Worm (Caenorhabditis elegans) whole organism, young adult: ENCODE results near the gene tag-191.

Experiments
- B0035.1 ChIP-seq: sonication (generic microtip); optimal IDR thresholded peaks from 2 replicates; lab custom pipeline; 2016; ENCODE audit warnings: missing genetic modification characterization, mild to moderate bottlenecking, missing compliant biosample characterization, missing genotype, missing genetic modification reagents
- C06A6.2 ChIP-seq: fragments of 200-800 bp; sonication (Bioruptor generic); conservative IDR thresholded peaks from 2 replicates; pipeline ENCODE4 v1.3.6; 2022; ENCODE audit warnings: missing genetic modification characterization, missing compliant biosample characterization
- C17E4.6 ChIP-seq: fragments of 200-800 bp; sonication (Bioruptor generic); IDR thresholded peaks from 2 replicates; pipeline ENCODE4 v1.3.6; 2022; ENCODE audit warnings: missing genetic modification reagents, missing genetic modification characterization, missing compliant biosample characterization
- F10E7.11 ChIP-seq: sonication (generic microtip); optimal IDR thresholded peaks from 2 replicates; lab custom pipeline; 2017; ENCODE audit warnings: mild to moderate bottlenecking, missing genetic modification characterization, moderate library complexity, missing compliant biosample characterization
- K12H6.12 ChIP-seq: fragments of 200-800 bp; sonication (Bioruptor generic); optimal IDR thresholded peaks from 2 replicates; lab custom pipeline; 2018; ENCODE audit warnings: mild to moderate bottlenecking, missing genetic modification characterization, missing compliant biosample characterization
- T07F8.4 ChIP-seq: sonication (generic microtip); optimal IDR thresholded peaks from 2 replicates; lab custom pipeline; 2016; ENCODE audit warnings: mild to moderate bottlenecking, missing genetic modification characterization, moderate library complexity, missing compliant biosample characterization
- Y53F4B.3 ChIP-seq: fragments of 200-800 bp; sonication (Bioruptor generic); IDR thresholded peaks from 2 replicates; pipeline ENCODE4 v1.3.6; 2022; ENCODE audit warnings: missing genetic modification reagents, missing genetic modification characterization, missing compliant biosample characterization
- Y56A3A.18 ChIP-seq: fragments of 200-800 bp; sonication (Bioruptor generic); IDR thresholded peaks from 2 replicates; pipeline ENCODE4 v1.3.6; 2022; ENCODE audit warnings: missing genetic modification reagents, missing genetic modification characterization, missing compliant biosample characterization
- Y79H2A.3 ChIP-seq: fragments of 200-800 bp; sonication (Bioruptor generic); conservative IDR thresholded peaks from 2 replicates; pipeline ENCODE4 v1.3.6; 2022; ENCODE audit warnings: missing genetic modification reagents, missing genetic modification characterization, missing compliant biosample characterization
- Y95B8A.8 ChIP-seq: fragments of 200-800 bp; sonication (Bioruptor generic); IDR thresholded peaks from 2 replicates; pipeline ENCODE4 v1.3.6; 2022; ENCODE audit warnings: missing genetic modification reagents, missing genetic modification characterization, missing compliant biosample characterization
- ZK185.1 ChIP-seq: sonication (generic microtip); optimal IDR thresholded peaks from 2 replicates; lab custom pipeline; 2016; ENCODE audit warnings: mild to moderate bottlenecking, missing genetic modification characterization, missing compliant biosample characterization; ENCODE audit not compliant: poor library complexity, severe bottlenecking
- aptf-2 ChIP-seq: fragments of 200-800 bp; sonication (Bioruptor generic); conservative IDR thresholded peaks from 2 replicates; pipeline ENCODE4 v1.3.6; 2022; ENCODE audit warnings: missing genetic modification reagents, missing genetic modification characterization, missing compliant biosample characterization
- atf-7 ChIP-seq: sonication (generic microtip); optimal IDR thresholded peaks from 2 replicates; lab custom pipeline; 2017; ENCODE audit warnings: mild to moderate bottlenecking, missing genetic modification characterization, missing compliant biosample characterization
- attf-3 ChIP-seq: fragments of 200-800 bp; sonication (Bioruptor generic); conservative IDR thresholded peaks from 2 replicates; pipeline ENCODE4 v1.3.6; 2022; ENCODE audit warnings: missing genetic modification reagents, missing genetic modification characterization, missing compliant biosample characterization
- ceh-40 ChIP-seq: fragments of 200-800 bp; sonication (Bioruptor generic); IDR thresholded peaks from 2 replicates; pipeline ENCODE4 v1.3.6; 2022; ENCODE audit warnings: missing genetic modification characterization, missing compliant biosample characterization
- ceh-79 ChIP-seq: sonication (generic microtip); optimal IDR thresholded peaks from 2 replicates; lab custom pipeline; 2017; ENCODE audit warnings: mild to moderate bottlenecking, missing genetic modification characterization, missing compliant biosample characterization
- dox-1 ChIP-seq: fragments of 200-800 bp; sonication (Bioruptor generic); IDR thresholded peaks from 2 replicates; pipeline ENCODE4 v1.3.6; 2022; ENCODE audit warnings: missing genetic modification reagents, missing genetic modification characterization, missing compliant biosample characterization
- egl-18 ChIP-seq: fragments of 200-800 bp; sonication (Bioruptor generic); IDR thresholded peaks from 2 replicates; pipeline ENCODE4 v1.3.6; 2022; ENCODE audit warnings: missing genetic modification reagents, missing genetic modification characterization, missing compliant biosample characterization
- egrh-3 ChIP-seq: fragments of 200-800 bp; sonication (Bioruptor generic); IDR thresholded peaks from 2 replicates; pipeline ENCODE4 v1.3.6; 2022; ENCODE audit warnings: missing genetic modification reagents, missing genetic modification characterization, missing compliant biosample characterization
- ekl-4 ChIP-seq: fragments of 200-800 bp; sonication (Bioruptor generic); IDR thresholded peaks from 2 replicates; pipeline ENCODE4 v1.3.6; 2022; ENCODE audit warnings: missing genetic modification reagents, missing genetic modification characterization, missing compliant biosample characterization
- ets-4 ChIP-seq: fragments of 200-800 bp; sonication (Bioruptor generic); optimal IDR thresholded peaks from 2 replicates; lab custom pipeline; 2018; ENCODE audit warnings: mild to moderate bottlenecking, missing genetic modification characterization, missing compliant biosample characterization
- fkh-3 ChIP-seq: sonication (generic microtip); optimal IDR thresholded peaks from 2 replicates; lab custom pipeline; 2016; ENCODE audit warnings: mild to moderate bottlenecking, missing genetic modification characterization, missing compliant biosample characterization
- him-1 ChIP-seq: sonication (generic microtip); optimal IDR thresholded peaks from 2 replicates; lab custom pipeline; 2016; ENCODE audit warnings: missing genotype, missing genetic modification reagents, missing genetic modification characterization, missing compliant biosample characterization
- hlh-12 ChIP-seq: sonication (generic microtip); optimal IDR thresholded peaks from 2 replicates; lab custom pipeline; 2016; ENCODE audit warnings: missing genetic modification characterization, missing compliant biosample characterization
- hsf-1 ChIP-seq: fragments of 200-800 bp; sonication (Bioruptor generic); IDR thresholded peaks from 2 replicates; pipeline ENCODE4 v1.3.6; 2022; ENCODE audit warnings: missing genetic modification reagents, missing genetic modification characterization, missing compliant biosample characterization
- let-607 ChIP-seq, 2 experiments: fragments of 200-800 bp in 1 of 2; sonication (Bioruptor generic) in 1 of 2; sonication (generic microtip) in 1 of 2; optimal IDR thresholded peaks; 2 replicates each; lab custom pipeline; 2016 to 2018; ENCODE audit warnings: mild to moderate bottlenecking in 2 of 2, missing compliant biosample characterization in 2 of 2, missing genetic modification characterization in 2 of 2, moderate library complexity in 2 of 2, missing genotype in 1 of 2
- lin-40 ChIP-seq: sonication (generic microtip); optimal IDR thresholded peaks from 2 replicates; lab custom pipeline; 2016; ENCODE audit warnings: missing genetic modification characterization, mild to moderate bottlenecking, missing compliant biosample characterization, missing genotype, missing genetic modification reagents
- lin-54 ChIP-seq: fragments of 200-800 bp; sonication (Bioruptor generic); optimal IDR thresholded peaks from 2 replicates; lab custom pipeline; 2018; ENCODE audit warnings: mild to moderate bottlenecking, missing genetic modification characterization, missing compliant biosample characterization
- lir-1 ChIP-seq: fragments of 200-800 bp; sonication (Bioruptor generic); conservative IDR thresholded peaks from 2 replicates; pipeline ENCODE4 v1.3.6; 2022; ENCODE audit warnings: missing genetic modification reagents, missing genetic modification characterization, missing compliant biosample characterization
- lsy-27 ChIP-seq: sonication (generic microtip); optimal IDR thresholded peaks from 2 replicates; lab custom pipeline; 2017; ENCODE audit warnings: missing genetic modification characterization, mild to moderate bottlenecking, missing compliant biosample characterization, antibody characterized with exemption, missing genotype, borderline replicate concordance; ENCODE audit not compliant: insufficient read depth
- madf-10 ChIP-seq: sonication (generic microtip); optimal IDR thresholded peaks from 2 replicates; lab custom pipeline; 2016; ENCODE audit warnings: mild to moderate bottlenecking, missing genetic modification characterization, missing compliant biosample characterization
- nfyb-1 ChIP-seq: fragments of 200-800 bp; sonication (Bioruptor generic); IDR thresholded peaks from 2 replicates; pipeline ENCODE4 v1.3.6; 2022; ENCODE audit warnings: missing genetic modification reagents, missing genetic modification characterization, missing compliant biosample characterization
- nhr-120 ChIP-seq: fragments of 200-800 bp; sonication (Bioruptor generic); IDR thresholded peaks from 2 replicates; pipeline ENCODE4 v1.3.6; 2022; ENCODE audit warnings: missing genetic modification characterization, missing compliant biosample characterization
- nhr-27 ChIP-seq: fragments of 200-800 bp; sonication (Bioruptor generic); optimal IDR thresholded peaks from 2 replicates; lab custom pipeline; 2018; ENCODE audit warnings: mild to moderate bottlenecking, missing genetic modification characterization, moderate library complexity, missing compliant biosample characterization
- nhr-90 ChIP-seq: sonication (generic microtip); optimal IDR thresholded peaks from 2 replicates; lab custom pipeline; 2016; ENCODE audit warnings: missing genotype, mild to moderate bottlenecking, missing genetic modification characterization, missing compliant biosample characterization
- sptf-2 ChIP-seq: fragments of 200-800 bp; sonication (Bioruptor generic); optimal IDR thresholded peaks from 2 replicates; lab custom pipeline; 2018; ENCODE audit warnings: mild to moderate bottlenecking, missing genetic modification characterization, missing compliant biosample characterization
- tbp1 ChIP-seq: fragments of 200-800 bp; sonication (Bioruptor generic); optimal IDR thresholded peaks from 2 replicates; lab custom pipeline; 2018; ENCODE audit warnings: mild to moderate bottlenecking, missing genetic modification characterization, missing compliant biosample characterization
- tbx-9 ChIP-seq: sonication (generic microtip); optimal IDR thresholded peaks from 2 replicates; lab custom pipeline; 2016; ENCODE audit warnings: borderline replicate concordance, missing genetic modification characterization, inconsistent platforms, missing compliant biosample characterization
- unc-130 ChIP-seq: sonication (generic microtip); optimal IDR thresholded peaks from 2 replicates; lab custom pipeline; 2016; ENCODE audit warnings: missing genetic modification reagents, missing genetic modification characterization, missing compliant biosample characterization
- zim-3 ChIP-seq: sonication (generic microtip); optimal IDR thresholded peaks from 2 replicates; lab custom pipeline; 2017; ENCODE audit warnings: mild to moderate bottlenecking, missing genetic modification characterization, moderate library complexity, missing compliant biosample characterization
- ztf-28 ChIP-seq: fragments of 200-800 bp; sonication (Bioruptor generic); IDR thresholded peaks from 2 replicates; pipeline ENCODE4 v1.3.6; 2022; ENCODE audit warnings: missing genetic modification reagents, missing genetic modification characterization, missing compliant biosample characterization
- ztf-6 ChIP-seq: fragments of 200-800 bp; sonication (Bioruptor generic); IDR thresholded peaks from 2 replicates; pipeline ENCODE4 v1.3.6; 2022; ENCODE audit warnings: missing genetic modification reagents, missing genetic modification characterization, missing compliant biosample characterization

tag-191 gene

ce11 chrV:14493665-14494064 is 42.5 kb downstream of the tag-191 start:
- TF ChIP-seq B0035.1 (tag; lab: Kevin White, UChicago) (no peak), hlh-12 (tag; lab: Kevin White, UChicago) (no peak), tbx-9 (tag; lab: Kevin White, UChicago) (no peak), K12H6.12 (tag; lab: Kevin White, UChicago) (no peak), madf-10 (tag; lab: Kevin White, UChicago) (no peak), Y79H2A.3 (GFP tag; lab: Robert Waterston, UW) (no peak), ztf-28 (no peak), lir-1 (GFP tag; lab: Robert Waterston, UW) (no peak), nhr-120 (no peak), F10E7.11 (tag; lab: Kevin White, UChicago) (no peak), C17E4.6 (no peak), him-1 (tag; lab: Kevin White, UChicago) (no peak), ekl-4 (no peak), nhr-27 (tag; lab: Kevin White, UChicago) (no peak), unc-130 (no peak), ZK185.1 (tag; lab: Kevin White, UChicago) (no peak), hsf-1 (GFP tag; lab: Robert Waterston, UW) (no peak), sptf-2 (no peak), atf-7 (no peak)
- TF ChIP-seq, all 124 proteins: peak for 0

ce11 chrV:14491097-14491496 is 45.1 kb downstream of the tag-191 start:
- TF ChIP-seq unc-130 (no peak), C06A6.2 (GFP tag; lab: Robert Waterston, UW) (no peak), ceh-79 (tag; lab: Kevin White, UChicago) (no peak), F10E7.11 (tag; lab: Kevin White, UChicago) (no peak), ets-4 (GFP tag; lab: Kevin White, UChicago) (no peak), egrh-3 (GFP tag; lab: Robert Waterston, UW) (no peak), lsy-27 (tag; lab: Kevin White, UChicago) (no peak), attf-3 (GFP tag; lab: Robert Waterston, UW) (no peak), aptf-2 (GFP tag; lab: Robert Waterston, UW) (no peak), Y95B8A.8 (GFP tag; lab: Robert Waterston, UW) (no peak), dox-1 (GFP tag; lab: Robert Waterston, UW) (no peak), Y53F4B.3 (GFP tag; lab: Robert Waterston, UW) (no peak), ceh-40 (GFP tag; lab: Robert Waterston, UW) (no peak), T07F8.4 (no peak)

ce11 chrV:14484582-14484981 is 51.6 kb downstream of the tag-191 start, which contains the start of gene R02D5.4:
Gene R02D5.4, minus strand, starts transcription at chrV:14484682.
- no peak for TF ChIP-seq him-1 (tag; lab: Kevin White, UChicago)
- no peak for TF ChIP-seq ztf-6 (GFP tag; lab: Robert Waterston, UW)
- no peak for TF ChIP-seq zim-3
- TF ChIP-seq Y56A3A.18 = no peak
- no peak for TF ChIP-seq nhr-90
- TF ChIP-seq nfyb-1 = no peak
- no peak for TF ChIP-seq lin-54 (GFP tag; lab: Kevin White, UChicago)
- TF ChIP-seq egl-18 (GFP tag; lab: Robert Waterston, UW) = no peak
- TF ChIP-seq let-607 (tag; optimal IDR thresholded peaks at IDR 0.05; lab: Kevin White, UChicago) = no peak
- no peak for TF ChIP-seq fkh-3 (tag; lab: Kevin White, UChicago)
- no peak for TF ChIP-seq tbp1
- TF ChIP-seq lin-40 (tag; lab: Kevin White, UChicago) = no peak
